Worm (Caenorhabditis elegans) whole organism, L2 larva: ENCODE results near the gene ttr-43.

Experiments used
- R02D3.7 ChIP-seq: fragments of 150-350 bp; optimal IDR thresholded peaks from 2 replicates; lab custom pipeline; 2014; ENCODE audit warnings: missing biosample characterization, missing genetic modification characterization
- ZK546.5 ChIP-seq: sonication (generic microtip); optimal IDR thresholded peaks from 2 replicates; lab custom pipeline; 2017; ENCODE audit warnings: missing biosample characterization, missing genetic modification characterization
- mab-5 ChIP-seq: fragments of 150-350 bp; optimal IDR thresholded peaks from 2 replicates; lab custom pipeline; 2014; ENCODE audit warnings: missing biosample characterization, missing genetic modification characterization
- skn-1 ChIP-seq: sonication (generic microtip); optimal IDR thresholded peaks from 2 replicates; lab custom pipeline; 2017; ENCODE audit warnings: missing biosample characterization, missing genetic modification characterization
- sma-9 ChIP-seq, 2 experiments: fragments of 150-350 bp in 1 of 2; sonication (generic microtip) in 1 of 2; optimal IDR thresholded peaks; 2 replicates each; lab custom pipeline; 2014 to 2016; ENCODE audit warnings: missing genetic modification characterization in 2 of 2, mild to moderate bottlenecking in 1 of 2, missing biosample characterization in 1 of 2, missing compliant biosample characterization in 1 of 2, missing genetic modification reagents in 1 of 2, moderate library complexity in 1 of 2
- unc-55 ChIP-seq: fragments of 150-350 bp; sonication (generic microtip); optimal IDR thresholded peaks from 3 replicates; lab custom pipeline; 2014; ENCODE audit warnings: missing biosample characterization, missing genetic modification reagents, missing genetic modification characterization

- no peak for TF ChIP-seq unc-55 (GFP tag; lab: Kevin White, UChicago)
- TF ChIP-seq ZK546.5 (tag; lab: Kevin White, UChicago): no peak
- TF ChIP-seq R02D3.7 (tag; lab: Kevin White, UChicago): no peak
- TF ChIP-seq mab-5 (tag; lab: Kevin White, UChicago): no peak
- TF ChIP-seq sma-9 (GFP tag; optimal IDR thresholded peaks at IDR 0.05; lab: Kevin White, UChicago): no peak
- no peak for TF ChIP-seq sma-9 (tag; optimal IDR thresholded peaks at IDR 0.05; lab: Kevin White, UChicago)
- no peak for TF ChIP-seq skn-1 (tag; lab: Kevin White, UChicago)
These were observed 11.2 kb downstream of the ttr-43 start, which contains the start of gene E02A10.3 for ce11 chrV:12579299-12579698.
